Worm (Caenorhabditis elegans): Measurements from ENCODE around the gene ent-2.

ce11 chrX:15620200-15620599 lies 19.3 kb downstream of the ent-2 start, which contains the start of gene K09E9.1:
- TF ChIP-seq ets-7 (tag; optimal IDR thresholded peaks at IDR 0.05) (no peak), hmg-4 (GFP tag; optimal IDR thresholded peaks at IDR 0.05) (no peak), ama-1 (optimal IDR thresholded peaks at IDR 0.05) (no peak), ceh-13 (GFP tag; optimal IDR thresholded peaks at IDR 0.05) (no peak), flt-1 (GFP tag; IDR thresholded peaks at IDR 0.05) (no peak), ceh-36 (tag; optimal IDR thresholded peaks at IDR 0.05) (no peak), hnd-1 (tag; optimal IDR thresholded peaks at IDR 0.05) (no peak), F13C5.2 (tag; optimal IDR thresholded peaks at IDR 0.05) (no peak), sea-1 (GFP tag; conservative IDR thresholded peaks at IDR 0.05) (no peak), tra-4 (tag; optimal IDR thresholded peaks at IDR 0.05) (no peak), hmbx-1 (tag; optimal IDR thresholded peaks at IDR 0.05) (no peak), scrt-1 (GFP tag; IDR thresholded peaks at IDR 0.05) (no peak), B0310.2 (tag; optimal IDR thresholded peaks at IDR 0.05) (no peak)
